Worm (Caenorhabditis elegans): ENCODE data around the gene gst-30.

ce11 chrII:4892594-4892993 is 42.3 kb downstream of the gst-30 start, which contains the start of gene msp-33:
- TF ChIP-seq pha-4 (GFP tag; IDR thresholded peaks at IDR 0.05) = no peak
- no peak for TF ChIP-seq pha-4 (tag; optimal IDR thresholded peaks at IDR 0.05)
- TF ChIP-seq unc-39 (tag; optimal IDR thresholded peaks at IDR 0.05) = no peak
- no peak for TF ChIP-seq F44E2.7 (GFP tag; IDR thresholded peaks at IDR 0.05)
- TF ChIP-seq ceh-20 (GFP tag; IDR thresholded peaks at IDR 0.05) = no peak
- no peak for TF ChIP-seq ztf-11 (tag; optimal IDR thresholded peaks at IDR 0.05)
- TF ChIP-seq jun-1 (tag; optimal IDR thresholded peaks at IDR 0.05) = no peak
- TF ChIP-seq nhr-28 (tag; optimal IDR thresholded peaks at IDR 0.05) = no peak
- no peak for TF ChIP-seq lir-3 (tag; optimal IDR thresholded peaks at IDR 0.05)
- no peak for TF ChIP-seq pqm-1 (tag; optimal IDR thresholded peaks at IDR 0.05)

All from whole organism, L4 larva.